Worm (Caenorhabditis elegans) whole organism, L2 larva: ENCODE results near the gene dpf-2.
A peak's percentile ranks its signal among the peaks of the same experiment; 100 is the strongest.

Source experiments
- C34F6.9 ChIP-seq: fragments of 150-350 bp; optimal IDR thresholded peaks from 2 replicates; lab custom pipeline; 2014; ENCODE audit warnings: missing biosample characterization, missing genetic modification characterization
- F13H6.1 ChIP-seq: sonication (generic microtip); optimal IDR thresholded peaks from 2 replicates; lab custom pipeline; 2016; ENCODE audit warnings: missing genetic modification characterization, missing compliant biosample characterization
- R02D3.7 ChIP-seq: fragments of 150-350 bp; optimal IDR thresholded peaks from 2 replicates; lab custom pipeline; 2014; ENCODE audit warnings: missing biosample characterization, missing genetic modification characterization
- alr-1 ChIP-seq: fragments of 150-350 bp; optimal IDR thresholded peaks from 2 replicates; lab custom pipeline; 2014; ENCODE audit warnings: missing biosample characterization, missing genetic modification characterization
- aly-2 ChIP-seq: fragments of 150-350 bp; optimal IDR thresholded peaks from 2 replicates; lab custom pipeline; 2014; ENCODE audit warnings: missing biosample characterization, missing genetic modification characterization
- ama-1 ChIP-seq: fragments of 150-350 bp; optimal IDR thresholded peaks from 2 replicates; lab custom pipeline; 2018; ENCODE audit warnings: inconsistent platforms
- ceh-82 ChIP-seq: fragments of 150-350 bp; optimal IDR thresholded peaks from 2 replicates; lab custom pipeline; 2014; ENCODE audit warnings: missing biosample characterization, missing genetic modification characterization
- crh-2 ChIP-seq: sonication (generic microtip); optimal IDR thresholded peaks from 2 replicates; lab custom pipeline; 2017; ENCODE audit warnings: missing biosample characterization, missing genetic modification characterization
- egl-27 ChIP-seq: sonication (generic microtip); optimal IDR thresholded peaks from 3 replicates; lab custom pipeline; 2017; ENCODE audit warnings: missing biosample characterization, missing genetic modification reagents, missing genetic modification characterization
- elt-1 ChIP-seq: fragments of 150-350 bp; optimal IDR thresholded peaks from 2 replicates; lab custom pipeline; 2014; ENCODE audit warnings: missing biosample characterization, missing genetic modification characterization
- fos-1 ChIP-seq: fragments of 150-350 bp; optimal IDR thresholded peaks from 2 replicates; lab custom pipeline; 2014; ENCODE audit warnings: missing biosample characterization, missing genetic modification characterization
- gmeb-1 ChIP-seq: fragments of 150-350 bp; optimal IDR thresholded peaks from 2 replicates; lab custom pipeline; 2014; ENCODE audit warnings: missing biosample characterization, missing genetic modification characterization
- lin-11 ChIP-seq: fragments of 150-350 bp; sonication (generic microtip); optimal IDR thresholded peaks from 2 replicates; lab custom pipeline; 2014; ENCODE audit warnings: missing biosample characterization, missing genetic modification characterization, inconsistent platforms, mixed read lengths
- lin-13 ChIP-seq: fragments of 150-350 bp; optimal IDR thresholded peaks from 2 replicates; lab custom pipeline; 2014; ENCODE audit warnings: missing biosample characterization, missing genetic modification reagents, missing genetic modification characterization
- lin-39 ChIP-seq: fragments of 150-350 bp; optimal IDR thresholded peaks from 2 replicates; lab custom pipeline; 2014; ENCODE audit warnings: missing biosample characterization, missing genetic modification reagents, missing genetic modification characterization
- lsy-2 ChIP-seq, 2 experiments: fragments of 150-350 bp in 1 of 2; sonication (generic microtip) in 1 of 2; optimal IDR thresholded peaks; 2 replicates each; lab custom pipeline; 2014 to 2017; ENCODE audit warnings: missing biosample characterization in 2 of 2, missing genetic modification characterization in 2 of 2
- mab-5 ChIP-seq: fragments of 150-350 bp; optimal IDR thresholded peaks from 2 replicates; lab custom pipeline; 2014; ENCODE audit warnings: missing biosample characterization, missing genetic modification characterization
- mdl-1 ChIP-seq, 2 experiments: fragments of 150-350 bp in 1 of 2; sonication (generic microtip) in 1 of 2; optimal IDR thresholded peaks; 2 replicates each; lab custom pipeline; 2017; ENCODE audit warnings: missing biosample characterization in 2 of 2, missing genetic modification characterization in 2 of 2
- nhr-11 ChIP-seq: fragments of 150-350 bp; optimal IDR thresholded peaks from 2 replicates; lab custom pipeline; 2014; ENCODE audit warnings: missing biosample characterization, missing genetic modification characterization
- nhr-12 ChIP-seq: fragments of 150-350 bp; optimal IDR thresholded peaks from 2 replicates; lab custom pipeline; 2014; ENCODE audit warnings: missing biosample characterization, missing genetic modification characterization
- nhr-129 ChIP-seq: fragments of 150-350 bp; optimal IDR thresholded peaks from 2 replicates; lab custom pipeline; 2014; ENCODE audit warnings: missing biosample characterization, missing genetic modification characterization
- nhr-21 ChIP-seq: fragments of 150-350 bp; optimal IDR thresholded peaks from 2 replicates; lab custom pipeline; 2014; ENCODE audit warnings: missing biosample characterization, missing genetic modification characterization
- nhr-23 ChIP-seq: fragments of 150-350 bp; optimal IDR thresholded peaks from 2 replicates; lab custom pipeline; 2014; ENCODE audit warnings: missing biosample characterization, missing genetic modification reagents, missing genetic modification characterization
- nhr-25 ChIP-seq: fragments of 150-350 bp; sonication (generic microtip); optimal IDR thresholded peaks from 3 replicates; lab custom pipeline; 2014; ENCODE audit warnings: missing biosample characterization, missing genetic modification characterization
- nhr-77 ChIP-seq: fragments of 150-350 bp; optimal IDR thresholded peaks from 2 replicates; lab custom pipeline; 2014; ENCODE audit warnings: missing biosample characterization, missing genetic modification characterization
- peb-1 ChIP-seq: fragments of 150-350 bp; optimal IDR thresholded peaks from 2 replicates; lab custom pipeline; 2014; ENCODE audit warnings: missing biosample characterization, missing genetic modification characterization
- sem-4 ChIP-seq: fragments of 150-350 bp; optimal IDR thresholded peaks from 2 replicates; lab custom pipeline; 2014; ENCODE audit warnings: missing biosample characterization, missing genetic modification reagents, missing genetic modification characterization
- skn-1 ChIP-seq: sonication (generic microtip); optimal IDR thresholded peaks from 2 replicates; lab custom pipeline; 2017; ENCODE audit warnings: missing biosample characterization, missing genetic modification characterization
- sma-9 ChIP-seq, 2 experiments: fragments of 150-350 bp in 1 of 2; sonication (generic microtip) in 1 of 2; optimal IDR thresholded peaks; 2 replicates each; lab custom pipeline; 2014 to 2016; ENCODE audit warnings: missing genetic modification characterization in 2 of 2, mild to moderate bottlenecking in 1 of 2, missing biosample characterization in 1 of 2, missing compliant biosample characterization in 1 of 2, missing genetic modification reagents in 1 of 2, moderate library complexity in 1 of 2
- unc-55 ChIP-seq: fragments of 150-350 bp; sonication (generic microtip); optimal IDR thresholded peaks from 3 replicates; lab custom pipeline; 2014; ENCODE audit warnings: missing biosample characterization, missing genetic modification reagents, missing genetic modification characterization
- zag-1 ChIP-seq: fragments of 150-350 bp; optimal IDR thresholded peaks from 2 replicates; lab custom pipeline; 2014; ENCODE audit warnings: missing biosample characterization, missing genetic modification characterization
- ztf-1 ChIP-seq: fragments of 200-800 bp; sonication (Bioruptor generic); conservative IDR thresholded peaks from 2 replicates; pipeline ENCODE4 v1.3.6; 2022; ENCODE audit warnings: missing genetic modification characterization, missing compliant biosample characterization
- ztf-4 ChIP-seq: fragments of 150-350 bp; optimal IDR thresholded peaks from 2 replicates; lab custom pipeline; 2014; ENCODE audit warnings: missing biosample characterization, missing genetic modification characterization

The dpf-2 gene

DNA sequence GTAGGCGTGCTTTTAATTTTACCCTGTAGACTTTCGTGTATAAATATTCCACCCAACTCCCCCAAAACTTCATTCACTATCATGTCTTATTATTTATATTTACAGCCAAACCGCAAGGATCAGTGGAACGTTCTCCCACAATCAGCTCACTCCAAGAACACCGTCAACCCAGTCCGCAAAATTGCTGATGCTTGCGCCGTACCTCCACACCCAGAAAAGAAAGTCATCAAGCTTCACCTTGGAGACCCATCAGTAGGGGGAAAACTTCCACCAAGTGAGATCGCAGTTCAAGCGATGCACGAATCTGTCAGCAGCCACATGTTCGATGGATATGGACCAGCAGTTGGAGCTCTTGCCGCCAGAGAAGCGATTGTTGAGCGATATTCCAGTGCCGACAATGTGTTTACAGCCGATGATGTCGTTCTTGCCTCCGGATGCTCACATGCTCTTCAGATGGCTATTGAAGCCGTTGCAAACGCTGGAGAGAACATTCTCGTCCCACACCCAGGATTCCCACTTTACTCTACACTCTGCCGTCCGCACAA lies 40.4 kb upstream of the dpf-2 start:
- no peak for TF ChIP-seq C34F6.9
- peak; percentile 68 for TF ChIP-seq ama-1 (lab: Kevin White, UChicago)
- TF ChIP-seq lsy-2 (tag; optimal IDR thresholded peaks at IDR 0.05; lab: Kevin White, UChicago): no peak
- TF ChIP-seq gmeb-1 (tag; lab: Kevin White, UChicago): no peak

DNA sequence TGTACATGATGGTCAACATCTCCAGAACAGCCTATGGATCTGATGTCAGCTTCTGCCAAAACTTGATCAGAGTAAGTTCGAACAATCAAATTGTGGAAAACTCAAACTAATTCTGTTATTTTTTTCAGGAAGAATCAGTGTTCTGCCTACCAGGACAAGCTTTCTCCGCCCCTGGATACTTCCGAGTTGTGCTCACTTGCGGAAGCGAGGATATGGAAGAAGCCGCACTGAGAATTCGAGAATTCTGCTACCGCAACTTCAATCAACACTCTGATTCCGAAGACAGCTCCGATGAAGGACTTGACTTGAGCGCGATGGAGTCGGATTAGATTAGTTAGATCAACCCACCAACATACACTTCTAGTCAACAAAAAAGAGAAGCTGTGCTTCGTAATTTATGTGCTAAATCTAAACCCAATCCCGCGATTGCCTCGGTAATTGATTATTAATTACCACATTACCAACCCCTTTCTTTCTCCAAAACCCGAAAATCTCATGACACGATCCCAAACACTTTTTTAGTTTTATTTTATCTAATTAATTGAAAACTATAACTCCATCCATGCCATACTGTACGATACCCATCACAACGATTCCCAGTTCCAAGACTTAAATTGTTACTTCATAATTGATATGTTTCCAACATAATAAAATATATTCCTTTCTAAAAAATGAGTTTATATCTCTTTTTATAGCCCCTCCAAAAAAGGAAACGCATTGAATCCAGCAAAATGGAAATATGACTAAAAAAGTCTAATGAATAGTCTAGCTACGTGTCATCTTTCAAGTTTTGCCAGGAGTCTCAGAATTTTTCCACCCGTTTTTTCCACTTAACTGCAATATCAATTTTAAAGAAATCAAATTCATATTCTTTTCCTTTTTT lies 39.1 kb upstream of the dpf-2 start:
- peak in 1 of 2 experiments; percentile 3 for TF ChIP-seq mdl-1 (tag; optimal IDR thresholded peaks at IDR 0.05; lab: Kevin White, UChicago)
- TF ChIP-seq ztf-4 (tag; lab: Kevin White, UChicago): peak; percentile 26
- TF ChIP-seq lin-11 (tag; lab: Kevin White, UChicago): no peak
- no peak for TF ChIP-seq unc-55
- TF ChIP-seq nhr-21 (tag; lab: Kevin White, UChicago): no peak
- TF ChIP-seq lin-13 (GFP tag; lab: Kevin White, UChicago): peak; percentile 23
- TF ChIP-seq ceh-82 (tag; lab: Kevin White, UChicago): no peak
- TF ChIP-seq gmeb-1 (tag; lab: Kevin White, UChicago): no peak
- peak; percentile 70 for TF ChIP-seq ama-1 (lab: Kevin White, UChicago)
- TF ChIP-seq, all 48 proteins: peak for 4

DNA sequence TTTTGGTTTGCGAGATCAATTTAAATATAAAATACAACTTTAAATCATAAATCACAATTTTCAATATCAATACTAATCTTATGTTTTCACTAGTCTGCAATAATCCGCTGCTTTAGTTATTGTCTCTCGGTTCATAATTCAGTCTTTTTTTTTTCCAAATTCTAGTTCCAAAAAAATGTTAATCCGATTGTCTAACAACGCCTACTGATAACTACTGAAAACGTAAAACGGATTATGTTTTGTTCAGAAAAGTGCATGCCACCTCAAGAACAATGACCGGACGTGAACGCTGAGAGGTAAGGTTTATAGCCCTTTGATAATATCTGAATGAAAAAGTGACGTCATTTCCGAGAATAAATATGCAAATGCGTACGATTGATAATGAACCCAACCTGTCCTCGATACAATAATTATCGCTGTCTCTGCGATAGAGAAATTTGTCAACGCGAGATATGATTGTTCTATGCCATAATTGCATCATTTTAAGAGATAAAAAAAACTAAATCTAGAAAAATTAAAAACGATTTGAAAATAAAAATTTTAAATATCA lies 38.4 kb upstream of the dpf-2 start, which contains the start of gene sprr-2:
sprr-2 (plus strand) TSS at position 248 of the 550 bp plus-strand sequence.
- TF ChIP-seq ztf-1: no peak
- no peak for TF ChIP-seq C34F6.9
- TF ChIP-seq aly-2 (tag; lab: Kevin White, UChicago): no peak
- no peak for TF ChIP-seq lin-11 (tag; lab: Kevin White, UChicago)
- TF ChIP-seq fos-1 (tag; lab: Kevin White, UChicago): peak; percentile 61
- TF ChIP-seq skn-1 (tag; lab: Kevin White, UChicago): no peak
- TF ChIP-seq ceh-82 (tag; lab: Kevin White, UChicago): no peak
- TF ChIP-seq nhr-25: no peak
- TF ChIP-seq nhr-77 (tag; lab: Kevin White, UChicago): no peak
- TF ChIP-seq lin-13 (GFP tag; lab: Kevin White, UChicago): no peak
- peak; percentile 32 for TF ChIP-seq sma-9 (GFP tag; optimal IDR thresholded peaks at IDR 0.05; lab: Kevin White, UChicago)
- no peak for TF ChIP-seq sma-9 (tag; optimal IDR thresholded peaks at IDR 0.05; lab: Kevin White, UChicago)
- no peak for TF ChIP-seq sem-4
- no peak for TF ChIP-seq mab-5
- TF ChIP-seq crh-2 (tag; lab: Kevin White, UChicago): peak; percentile 6
- no peak for TF ChIP-seq elt-1 (tag; lab: Kevin White, UChicago)
- TF ChIP-seq F13H6.1: peak; percentile 4
- TF ChIP-seq lsy-2 (tag; optimal IDR thresholded peaks at IDR 0.05; lab: Kevin White, UChicago): peak in 1 of 2 experiments; percentile 28
- no peak for TF ChIP-seq nhr-12 (tag; lab: Kevin White, UChicago)
- TF ChIP-seq, all 48 proteins: peak for 5

DNA sequence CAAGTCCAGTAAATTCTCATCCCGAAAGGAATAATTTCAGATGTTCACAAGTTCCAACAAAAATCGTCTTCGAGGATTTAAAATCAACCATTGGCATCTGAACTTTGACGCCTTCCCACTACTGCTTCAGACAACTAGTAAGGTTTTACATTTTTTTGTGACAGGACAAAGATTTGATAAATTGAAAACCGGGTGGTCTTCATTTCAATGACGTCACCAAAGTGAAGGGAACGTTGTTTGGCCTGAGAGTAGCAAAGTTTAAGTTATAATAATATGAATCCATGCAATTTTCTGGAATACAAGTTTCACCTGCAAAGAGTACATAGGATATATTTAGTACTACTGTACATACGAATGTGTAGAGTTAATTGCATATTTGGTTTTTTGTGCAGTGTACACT lies 37.5 kb upstream of the dpf-2 start:
- TF ChIP-seq nhr-77 (tag; lab: Kevin White, UChicago) (no peak), nhr-11 (tag; lab: Kevin White, UChicago) (no peak), lin-39 (tag; lab: Kevin White, UChicago) (no peak), egl-27 (tag; lab: Kevin White, UChicago) (no peak), ztf-4 (tag; lab: Kevin White, UChicago) (no peak), peb-1 (no peak), crh-2 (tag; lab: Kevin White, UChicago) (no peak), nhr-23 (tag; lab: Kevin White, UChicago) (no peak), nhr-129 (tag; lab: Kevin White, UChicago) (no peak), zag-1 (tag; lab: Kevin White, UChicago) (no peak)

DNA sequence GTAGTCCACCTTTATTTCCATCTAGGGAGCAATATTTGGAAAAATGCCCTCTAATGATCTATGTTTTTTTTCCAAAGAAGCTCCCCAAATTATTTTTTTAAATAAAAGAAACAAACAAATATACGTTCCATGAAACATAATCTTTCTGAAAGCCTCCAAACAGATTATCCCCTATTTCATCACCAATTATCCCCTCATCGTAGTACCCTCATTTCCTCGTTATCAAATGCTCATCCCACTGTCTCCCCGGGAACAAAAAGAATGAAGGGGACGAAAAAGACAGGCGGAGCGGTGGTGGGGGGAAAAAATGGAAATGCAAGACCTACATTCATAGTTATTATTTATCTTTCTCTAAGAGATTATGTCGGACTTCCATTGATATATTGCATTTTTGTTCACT lies 34.2 kb upstream of the dpf-2 start:
- no peak for TF ChIP-seq nhr-23 (tag; lab: Kevin White, UChicago)
- TF ChIP-seq R02D3.7 (tag; lab: Kevin White, UChicago): no peak
- TF ChIP-seq alr-1 (tag; lab: Kevin White, UChicago): no peak
- no peak for TF ChIP-seq elt-1 (tag; lab: Kevin White, UChicago)
